Worm (Caenorhabditis elegans) whole organism, mixed stage, embryonic: ENCODE measurements around the gene F28G4.4.

Experiments
- lin-13 ChIP-seq: fragments of 150-350 bp; optimal IDR thresholded peaks from 2 replicates; lab custom pipeline; 2014; ENCODE audit warnings: missing biosample characterization, missing genetic modification characterization
- lsy-2 ChIP-seq: fragments of 150-350 bp; optimal IDR thresholded peaks from 2 replicates; lab custom pipeline; 2014; ENCODE audit warnings: missing biosample characterization, missing genetic modification characterization
- nhr-12 ChIP-seq: fragments of 150-350 bp; optimal IDR thresholded peaks from 2 replicates; lab custom pipeline; 2014; ENCODE audit warnings: missing biosample characterization, missing genetic modification characterization
- nhr-2 ChIP-seq: fragments of 150-350 bp; optimal IDR thresholded peaks from 2 replicates; lab custom pipeline; 2014; ENCODE audit warnings: missing biosample characterization, missing genetic modification characterization
- nhr-28 ChIP-seq: fragments of 150-350 bp; optimal IDR thresholded peaks from 2 replicates; lab custom pipeline; 2014; ENCODE audit warnings: missing biosample characterization, missing genetic modification characterization
- snpc-4 ChIP-seq: fragments of 150-350 bp; optimal IDR thresholded peaks from 2 replicates; lab custom pipeline; 2014; ENCODE audit warnings: missing biosample characterization, missing genetic modification characterization
- unc-62 ChIP-seq: fragments of 150-350 bp; optimal IDR thresholded peaks from 2 replicates; lab custom pipeline; 2014; ENCODE audit warnings: missing biosample characterization, missing genetic modification reagents, missing genetic modification characterization

DNA sequence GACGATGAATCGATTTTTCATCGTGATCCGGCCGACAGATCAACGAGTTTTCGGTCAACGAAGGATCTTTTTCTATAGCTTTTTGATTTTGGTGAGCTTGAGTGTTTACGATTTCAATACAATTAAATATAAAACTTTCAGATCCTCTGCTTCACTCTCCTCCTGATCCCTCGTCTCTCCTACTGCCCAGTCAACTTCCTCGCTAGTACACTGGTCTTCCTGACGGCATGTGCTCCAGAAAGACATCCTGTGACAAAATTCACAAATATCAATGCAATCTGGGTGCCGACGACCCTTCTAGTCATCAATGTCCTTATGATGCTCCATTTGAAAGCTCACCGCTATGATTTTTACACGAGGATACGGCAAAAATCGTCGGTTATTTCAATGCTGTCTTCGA, 22.6 kb upstream of the F28G4.4 start:
- TF ChIP-seq lsy-2 (tag; lab: Kevin White, UChicago) (no peak), lin-13 (tag; lab: Kevin White, UChicago) (no peak), nhr-2 (tag; lab: Kevin White, UChicago) (no peak), snpc-4 (tag; lab: Kevin White, UChicago) (no peak), nhr-12 (no peak), unc-62 (GFP tag; lab: Kevin White, UChicago) (no peak), nhr-28 (tag; lab: Kevin White, UChicago) (no peak)
